Fruit fly (Drosophila melanogaster): ENCODE data around the gene Spn77Bc.

Spn77Bc gene

DNA sequence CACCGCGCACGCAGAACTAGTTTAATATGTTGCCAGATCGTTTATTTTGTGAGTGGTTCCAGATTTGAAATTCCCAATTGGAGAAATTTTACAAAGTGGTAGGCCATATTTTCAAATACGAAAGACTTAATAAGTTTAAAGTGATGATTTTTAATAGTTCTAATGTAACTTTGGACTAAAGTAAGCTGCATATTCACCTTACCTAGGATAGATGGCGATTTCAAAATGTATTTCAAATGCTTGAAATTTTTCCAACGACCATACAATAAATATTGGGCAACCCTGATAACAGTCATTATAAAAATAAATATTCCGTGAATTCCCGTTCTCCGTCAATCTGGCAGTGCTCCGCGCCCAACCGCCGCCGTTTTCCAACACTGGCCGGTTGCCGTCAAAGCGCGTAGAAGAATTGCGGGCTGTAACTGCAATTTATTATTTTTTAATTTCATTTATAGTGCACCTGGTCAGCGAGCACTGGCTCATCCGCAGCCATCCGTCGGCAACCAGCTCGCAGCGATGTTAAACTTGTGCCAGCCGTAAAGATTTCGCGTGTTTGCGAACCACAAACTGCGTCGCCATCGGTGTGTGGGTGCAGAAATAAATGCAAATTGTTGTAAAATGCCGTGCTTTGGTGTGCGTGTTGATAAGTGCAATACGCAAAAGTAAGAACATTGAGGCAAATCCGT lies 33.6 kb downstream of the Spn77Bc start, which contains the start of the genes Ide and RhoBTB (continued):
- TF ChIP-seq CG5245 (GFP tag; optimal IDR thresholded peaks at IDR 0.05) (peak; percentile 52), scrt (GFP tag; optimal IDR thresholded peaks at IDR 0.05) (no peak), Dfd (GFP tag; optimal IDR thresholded peaks at IDR 0.05) (peak in 1 of 2 experiments; percentile 10), esg (GFP tag; conservative IDR thresholded peaks at IDR 0.05) (peak; percentile 77), Atf-2 (GFP tag; optimal IDR thresholded peaks at IDR 0.05) (peak; percentile 85), CG9727 (GFP tag; optimal IDR thresholded peaks at IDR 0.05) (peak; percentile 77), CG32532 (GFP tag; IDR thresholded peaks at IDR 0.05) (peak; percentile 82), z (GFP tag; IDR thresholded peaks at IDR 0.05) (no peak), zf30C (GFP tag; optimal IDR thresholded peaks at IDR 0.05) (no peak), gro (GFP tag; optimal IDR thresholded peaks at IDR 0.05) (peak; percentile 84), CG2120 (GFP tag; optimal IDR thresholded peaks at IDR 0.05) (peak; percentile 96), CG15696 (tag; optimal IDR thresholded peaks at IDR 0.05) (peak; percentile 72), CG17328 (GFP tag; IDR thresholded peaks at IDR 0.05) (0 out of 2 replicates have a peak, but pooled peaks have one; percentile 38), Oli (tag; optimal IDR thresholded peaks at IDR 0.05) (peak; percentile 76), croc (GFP tag; conservative IDR thresholded peaks at IDR 0.05) (peak; percentile 48), CG3065 (GFP tag; optimal IDR thresholded peaks at IDR 0.05) (peak; percentile 41), slou (GFP tag; optimal IDR thresholded peaks at IDR 0.05) (peak; percentile 70), tgo (GFP tag; IDR thresholded peaks at IDR 0.05) (peak; percentile 66), Hey (tag; optimal IDR thresholded peaks at IDR 0.05) (no peak), CG4282 (GFP tag; optimal IDR thresholded peaks at IDR 0.05) (no peak), CG3838 (GFP tag; optimal IDR thresholded peaks at IDR 0.05) (peak; percentile 36), bbx (GFP tag; IDR thresholded peaks at IDR 0.05; ENCODE audit: partially characterized antibody) (no peak), lola (GFP tag; optimal IDR thresholded peaks at IDR 0.05) (peak in 1 of 3 experiments; percentile 79), exex (tag; optimal IDR thresholded peaks at IDR 0.05) (peak; percentile 44), ken (GFP tag; IDR thresholded peaks at IDR 0.05) (peak; percentile 46; the same call in 1 of the 3 replicates), org-1 (GFP tag; optimal IDR thresholded peaks at IDR 0.05) (peak; percentile 23), Atf6 (GFP tag; IDR thresholded peaks at IDR 0.05) (peak; percentile 63; the same call in 1 of the 2 replicates), CG12659 (GFP tag; optimal IDR thresholded peaks at IDR 0.05) (peak; percentile 91), CG14710 (tag; optimal IDR thresholded peaks at IDR 0.05) (peak; percentile 87), CG18764 (GFP tag; optimal IDR thresholded peaks at IDR 0.05) (no peak), dysf (GFP tag; IDR thresholded peaks at IDR 0.05) (peak; percentile 83), gt (GFP tag; IDR thresholded peaks at IDR 0.05) (peak; percentile 21; the same call in 1 of the 2 replicates), CG16815 (GFP tag; optimal IDR thresholded peaks at IDR 0.05) (peak; percentile 83), CG6272 (GFP tag; IDR thresholded peaks at IDR 0.05) (peak; percentile 82), eve (GFP tag; optimal IDR thresholded peaks at IDR 0.05) (no peak), CG12104 (GFP tag; optimal IDR thresholded peaks at IDR 0.05) (peak; percentile 69), ERR (GFP tag; optimal IDR thresholded peaks at IDR 0.05) (peak; percentile 64), ato (GFP tag; IDR thresholded peaks at IDR 0.05; ENCODE audit: partially characterized antibody) (no peak), CG13894 (tag; optimal IDR thresholded peaks at IDR 0.05) (no peak), CG8089 (GFP tag; optimal IDR thresholded peaks at IDR 0.05) (peak; percentile 77), knrl (GFP tag; IDR thresholded peaks at IDR 0.05; ENCODE audit: partially characterized antibody) (peak; percentile 63), CG1602 (GFP tag; optimal IDR thresholded peaks at IDR 0.05) (peak; percentile 78), Doc3 (GFP tag; IDR thresholded peaks at IDR 0.05; ENCODE audit: partially characterized antibody) (no peak), wor (GFP tag; IDR thresholded peaks at IDR 0.05) (no peak; the same call in 1 of the 2 replicates), pnt (GFP tag; optimal IDR thresholded peaks at IDR 0.05) (peak; percentile 91), trh (GFP tag; optimal IDR thresholded peaks at IDR 0.05) (peak; percentile 65), gcm (GFP tag; optimal IDR thresholded peaks at IDR 0.05) (no peak), CG32767 (GFP tag; IDR thresholded peaks at IDR 0.05) (no peak), sna (GFP tag; IDR thresholded peaks at IDR 0.05; ENCODE audit: partially characterized antibody) (no peak), CG6175 (GFP tag; IDR thresholded peaks at IDR 0.05) (no peak)
